Worm (Caenorhabditis elegans) whole organism, L2 larva: ENCODE data around the gene fbxb-15.

ENCODE experiments used
- ceh-16 ChIP-seq: fragments of 150-350 bp; optimal IDR thresholded peaks from 2 replicates; lab custom pipeline; 2014; ENCODE audit warnings: missing biosample characterization, missing genetic modification characterization
- nhr-21 ChIP-seq: fragments of 150-350 bp; optimal IDR thresholded peaks from 2 replicates; lab custom pipeline; 2014; ENCODE audit warnings: missing biosample characterization, missing genetic modification characterization

DNA sequence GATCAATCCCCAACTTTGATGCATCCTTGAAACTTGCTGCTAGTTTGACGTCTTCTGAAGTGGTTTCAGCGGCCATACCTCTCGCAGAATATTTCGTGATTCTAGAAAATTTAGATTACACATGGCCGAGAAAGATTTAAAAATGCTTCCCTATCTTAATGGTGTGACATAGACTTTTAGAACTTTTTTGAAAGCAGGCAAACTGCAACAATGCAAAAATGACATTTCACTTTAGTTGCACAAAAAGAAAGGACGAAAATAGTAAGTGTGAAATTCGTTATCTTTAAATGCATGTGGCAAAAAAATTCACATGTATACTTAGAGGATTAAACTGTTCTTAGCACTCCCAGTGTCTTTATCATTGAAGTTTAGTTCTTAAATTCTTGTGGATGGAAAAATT, 3.9 kb upstream of the fbxb-15 start, which contains the start of gene ZC204.12:
- TF ChIP-seq nhr-21 (tag; lab: Kevin White, UChicago) (no peak), ceh-16 (tag; lab: Kevin White, UChicago) (no peak)
